Fruit fly (Drosophila melanogaster): ENCODE measurements around the gene ND-ACP.
A peak's percentile ranks its signal among the peaks of the same experiment; 100 is the strongest.

Gene ND-ACP

DNA sequence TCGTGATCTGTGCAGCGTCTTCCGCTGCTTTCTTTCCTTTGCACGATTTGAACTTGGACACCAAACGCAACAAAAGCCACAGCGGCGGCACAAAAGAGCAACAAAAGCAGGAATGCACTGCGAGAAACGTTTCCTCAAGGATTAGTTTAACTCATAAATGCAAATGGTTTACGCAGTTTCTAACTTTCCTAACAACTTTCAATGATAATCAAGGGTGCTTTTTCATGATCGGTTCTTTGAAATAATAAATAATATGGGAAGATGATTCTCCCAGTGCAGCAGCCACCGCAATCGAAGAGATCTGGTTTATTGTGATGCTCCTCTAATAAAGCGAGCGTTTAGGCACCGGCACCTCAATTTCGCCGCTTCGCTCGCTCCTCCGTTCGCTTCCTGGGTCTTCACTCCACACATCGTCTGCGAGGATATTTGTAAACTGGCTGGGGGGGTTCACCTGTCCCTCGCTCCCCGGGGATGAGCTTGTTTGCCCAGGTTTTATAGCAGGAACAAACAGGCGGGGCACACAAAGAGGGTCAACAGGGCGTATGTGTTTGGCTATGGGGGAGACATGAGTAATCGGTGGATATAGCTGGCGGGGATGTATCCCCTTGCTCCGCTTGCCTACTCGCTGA is 10.5 kb upstream of the ND-ACP start (continued):
- TF ChIP-seq grn (GFP tag; optimal IDR thresholded peaks at IDR 0.05) (peak; percentile 43), MBD-R2 (GFP tag; IDR thresholded peaks at IDR 0.05) (no peak), Elba2 (GFP tag; optimal IDR thresholded peaks at IDR 0.05) (no peak), CG10959 (GFP tag; IDR thresholded peaks at IDR 0.05) (peak; percentile 75), sim (GFP tag; IDR thresholded peaks at IDR 0.05) (peak; percentile 54; the same call in 1 of the 2 replicates), vvl (GFP tag; IDR thresholded peaks at IDR 0.05) (peak; percentile 96), dmrt11E (tag; optimal IDR thresholded peaks at IDR 0.05) (peak; percentile 68), insv (GFP tag; optimal IDR thresholded peaks at IDR 0.05) (no peak), pnt (GFP tag; optimal IDR thresholded peaks at IDR 0.05) (peak; percentile 84), trh (GFP tag; optimal IDR thresholded peaks at IDR 0.05) (peak; percentile 63), CG18011 (GFP tag; optimal IDR thresholded peaks at IDR 0.05) (no peak), CG11504 (tag; optimal IDR thresholded peaks at IDR 0.05) (peak; percentile 89), MTF-1 (GFP tag; optimal IDR thresholded peaks at IDR 0.05; ENCODE audit: borderline replicate concordance) (peak; percentile 58), Atf3 (GFP tag; optimal IDR thresholded peaks at IDR 0.05) (peak; percentile 76), Ptx1 (GFP tag; IDR thresholded peaks at IDR 0.05) (peak; percentile 79), crol (GFP tag; IDR thresholded peaks at IDR 0.05) (0 out of 2 replicates have a peak, but pooled peaks have one; percentile 13), CG16815 (GFP tag; optimal IDR thresholded peaks at IDR 0.05) (peak; percentile 32), CG8944 (GFP tag; optimal IDR thresholded peaks at IDR 0.05) (peak; percentile 73), Ets97D (GFP tag; optimal IDR thresholded peaks at IDR 0.05) (no peak), CG11093 (GFP tag; IDR thresholded peaks at IDR 0.05) (peak; percentile 66; the same call in 2 of the 3 replicates), CG31441 (GFP tag; IDR thresholded peaks at IDR 0.05) (peak; percentile 90), wor (GFP tag; IDR thresholded peaks at IDR 0.05) (peak; percentile 81), CG16863 (GFP tag; optimal IDR thresholded peaks at IDR 0.05) (peak; percentile 75), nau (GFP tag; optimal IDR thresholded peaks at IDR 0.05) (no peak), eyg (GFP tag; optimal IDR thresholded peaks at IDR 0.05) (peak; percentile 50), Opbp (GFP tag; IDR thresholded peaks at IDR 0.05; ENCODE audit: partially characterized antibody) (no peak), CG6854 (GFP tag; optimal IDR thresholded peaks at IDR 0.05) (no peak), CG6765 (GFP tag; optimal IDR thresholded peaks at IDR 0.05) (no peak), ash1 (GFP tag; optimal IDR thresholded peaks at IDR 0.05) (no peak), crc (GFP tag; optimal IDR thresholded peaks at IDR 0.05) (peak; percentile 2), lmd (GFP tag; IDR thresholded peaks at IDR 0.05) (peak; percentile 74; the same call in 1 of the 2 replicates), CG12659 (GFP tag; optimal IDR thresholded peaks at IDR 0.05) (peak; percentile 74), CG10979 (tag; optimal IDR thresholded peaks at IDR 0.05) (peak; percentile 86), CG33557 (GFP tag; optimal IDR thresholded peaks at IDR 0.05) (peak; percentile 41), al (GFP tag; IDR thresholded peaks at IDR 0.05) (0 out of 2 replicates have a peak, but pooled peaks have one; percentile 9), gcm2 (GFP tag; optimal IDR thresholded peaks at IDR 0.05) (peak; percentile 64), Hr78 (GFP tag; optimal IDR thresholded peaks at IDR 0.05) (no peak), CG7839 (tag; optimal IDR thresholded peaks at IDR 0.05) (peak; percentile 79), CG17802 (tag; optimal IDR thresholded peaks at IDR 0.05) (peak; percentile 71), Ada2b (GFP tag; IDR thresholded peaks at IDR 0.05) (peak; percentile 78), dimm (GFP tag; IDR thresholded peaks at IDR 0.05) (peak; percentile 74), pb (GFP tag; optimal IDR thresholded peaks at IDR 0.05) (peak; percentile 54), dan (GFP tag; IDR thresholded peaks at IDR 0.05) (no peak; the same call in 1 of the 2 replicates), CG11398 (GFP tag; optimal IDR thresholded peaks at IDR 0.05) (no peak), HLH3B (GFP tag; IDR thresholded peaks at IDR 0.05) (peak; percentile 85), CG10147 (GFP tag; optimal IDR thresholded peaks at IDR 0.05) (peak; percentile 44), Usf (GFP tag; optimal IDR thresholded peaks at IDR 0.05) (no peak), CG15601 (tag; optimal IDR thresholded peaks at IDR 0.05) (peak; percentile 80), kah (GFP tag; optimal IDR thresholded peaks at IDR 0.05) (peak; percentile 64), CG9817 (tag; optimal IDR thresholded peaks at IDR 0.05) (peak; percentile 32)
